Worm (Caenorhabditis elegans): ENCODE results near the gene sams-1.
A peak's percentile ranks its signal among the peaks of the same experiment; 100 is the strongest.

Gene sams-1

DNA sequence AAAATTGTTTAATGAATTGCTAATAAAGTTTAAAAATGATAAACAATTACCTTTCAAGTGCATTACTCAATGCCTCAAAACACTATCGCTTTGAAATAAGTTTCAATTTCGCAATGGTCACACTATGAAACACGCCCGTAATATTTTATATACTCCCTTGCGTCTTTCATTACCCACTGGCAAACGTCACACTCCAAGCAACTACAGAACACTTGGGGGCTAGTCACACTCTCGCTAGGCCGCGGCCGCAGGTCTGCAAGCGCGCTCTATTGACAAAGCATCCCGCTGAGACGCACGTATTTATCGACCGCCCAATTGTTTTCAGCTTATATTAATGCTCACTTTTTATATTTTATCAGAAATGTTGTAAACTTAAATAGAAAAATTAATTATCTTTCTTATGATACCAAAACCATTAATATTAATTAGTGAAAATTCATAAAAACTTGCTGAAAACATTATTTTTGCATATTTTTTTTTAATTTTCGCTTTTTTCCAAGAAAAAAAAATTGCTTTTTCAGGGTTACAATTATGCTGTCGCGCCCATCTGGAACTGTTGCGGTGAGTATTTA, 52.2 kb downstream of the sams-1 start, which contains the start of the genes nmat-1 and ucr-2.1 (continued):
- TF ChIP-seq unc-3 (GFP tag; conservative IDR thresholded peaks at IDR 0.05) (no peak), unc-3 (tag; optimal IDR thresholded peaks at IDR 0.05) (peak; percentile 18), dve-1 (tag; optimal IDR thresholded peaks at IDR 0.05) (peak; percentile 37), ceh-14 (tag; optimal IDR thresholded peaks at IDR 0.05) (peak; percentile 62), hlh-13 (GFP tag; optimal IDR thresholded peaks at IDR 0.05) (no peak), pqm-1 (tag; optimal IDR thresholded peaks at IDR 0.05) (peak; percentile 18), eyg-1 (tag; optimal IDR thresholded peaks at IDR 0.05) (no peak), lin-11 (tag; optimal IDR thresholded peaks at IDR 0.05) (no peak), K02D7.2 (tag; optimal IDR thresholded peaks at IDR 0.05) (no peak), ceh-22 (tag; optimal IDR thresholded peaks at IDR 0.05) (no peak), madf-2 (tag; optimal IDR thresholded peaks at IDR 0.05) (no peak), ceh-48 (tag; optimal IDR thresholded peaks at IDR 0.05) (peak; percentile 29), dmd-4 (tag; optimal IDR thresholded peaks at IDR 0.05; ENCODE audit: borderline replicate concordance) (no peak), pax-1 (tag; optimal IDR thresholded peaks at IDR 0.05) (no peak), ceh-30 (tag; optimal IDR thresholded peaks at IDR 0.05) (peak; percentile 36), unc-42 (tag; optimal IDR thresholded peaks at IDR 0.05) (peak; percentile 33), ahr-1 (tag; optimal IDR thresholded peaks at IDR 0.05) (no peak)

Measured in whole organism, late embryonic.